Fruit fly (Drosophila melanogaster) whole organism, embryonic: ENCODE measurements around the gene AP-2alpha.

ENCODE experiments used
- Adf1 ChIP-seq: fragments of 200-800 bp; sonication (Bioruptor generic); IDR thresholded peaks from 2 replicates; pipeline ENCODE4 v1.3.6; 2022; ENCODE audit warnings: missing biosample characterization, missing genetic modification characterization
- CG1024 ChIP-seq: fragments of 200-800 bp; sonication (Bioruptor generic); IDR thresholded peaks from 2 replicates; pipeline ENCODE4 v1.3.6; 2022; ENCODE audit warnings: missing biosample characterization, missing genetic modification characterization
- CG11456 ChIP-seq: fragments of 200-800 bp; sonication (Bioruptor generic); IDR thresholded peaks from 3 replicates; pipeline ENCODE4 v1.3.6; 2022; ENCODE audit warnings: missing biosample characterization, missing genetic modification characterization
- CG11504 ChIP-seq: fragments of 200-800 bp; sonication (Bioruptor generic); optimal IDR thresholded peaks from 3 replicates; lab custom pipeline; 2019; ENCODE audit warnings: missing biosample characterization, mild to moderate bottlenecking, missing genetic modification characterization, moderate library complexity
- CG17612 ChIP-seq: fragments of 200-800 bp; sonication (Bioruptor generic); IDR thresholded peaks from 2 replicates; pipeline ENCODE4 v1.3.6; 2022; ENCODE audit warnings: missing biosample characterization, missing genetic modification characterization
- CG18764 ChIP-seq: fragments of 200-800 bp; sonication (Bioruptor generic); optimal IDR thresholded peaks from 3 replicates; lab custom pipeline; 2016; ENCODE audit warnings: missing biosample characterization, missing genetic modification characterization
- CG2202 ChIP-seq: fragments of 200-800 bp; sonication (Bioruptor generic); optimal IDR thresholded peaks from 2 replicates; lab custom pipeline; 2018; ENCODE audit warnings: missing biosample characterization, mild to moderate bottlenecking, missing genetic modification characterization
- CG2712 ChIP-seq: fragments of 200-800 bp; optimal IDR thresholded peaks from 3 replicates; lab custom pipeline; 2019; ENCODE audit warnings: missing biosample characterization, mild to moderate bottlenecking, missing genetic modification characterization, moderate library complexity
- CG3407 ChIP-seq: fragments of 200-800 bp; sonication (Bioruptor generic); optimal IDR thresholded peaks from 2 replicates; lab custom pipeline; 2018; ENCODE audit warnings: missing biosample characterization, mild to moderate bottlenecking, missing genetic modification characterization
- CG42726 ChIP-seq: fragments of 200-800 bp; sonication (Bioruptor generic); IDR thresholded peaks from 2 replicates; pipeline ENCODE4 v1.3.6; 2022; ENCODE audit warnings: missing biosample characterization, missing genetic modification characterization; ENCODE audit not compliant: partially characterized antibody
- CG5180 ChIP-seq: fragments of 200-800 bp; sonication (Bioruptor generic); optimal IDR thresholded peaks from 3 replicates; lab custom pipeline; 2017; ENCODE audit warnings: missing biosample characterization, missing genetic modification characterization, mild to moderate bottlenecking, moderate library complexity, missing genetic modification reagents
- CG6175 ChIP-seq: fragments of 200-800 bp; sonication (Bioruptor generic); IDR thresholded peaks from 3 replicates; pipeline ENCODE4 v1.3.6; 2022; ENCODE audit warnings: missing biosample characterization, missing genetic modification characterization
- CG7786 ChIP-seq: fragments of 200-800 bp; sonication (Bioruptor generic); optimal IDR thresholded peaks from 2 replicates; lab custom pipeline; 2016; ENCODE audit warnings: missing biosample characterization, missing genetic modification characterization
- CG8478 ChIP-seq: fragments of >200 bp; optimal IDR thresholded peaks from 2 replicates; lab custom pipeline; 2018
- CTCF ChIP-seq: fragments of 200-800 bp; sonication (Bioruptor generic); optimal IDR thresholded peaks from 2 replicates; lab custom pipeline; 2017; ENCODE audit warnings: missing biosample characterization, mild to moderate bottlenecking, missing genetic modification characterization, moderate library complexity
- Chrac-16 ChIP-seq: fragments of 200-800 bp; sonication (Bioruptor generic); optimal IDR thresholded peaks from 3 replicates; lab custom pipeline; 2016; ENCODE audit warnings: missing biosample characterization, missing genetic modification characterization
- Dref ChIP-seq: fragments of 200-800 bp; sonication (Bioruptor generic); IDR thresholded peaks from 2 replicates; pipeline ENCODE4 v1.3.6; 2022; ENCODE audit warnings: missing biosample characterization, missing genetic modification characterization
- HLH3B ChIP-seq: fragments of 200-800 bp; sonication (Bioruptor generic); IDR thresholded peaks from 2 replicates; pipeline ENCODE4 v1.3.6; 2022; ENCODE audit warnings: missing biosample characterization, missing genetic modification characterization
- HLH4C ChIP-seq: fragments of 200-800 bp; sonication (Bioruptor generic); IDR thresholded peaks from 3 replicates; pipeline ENCODE4 v1.3.6; 2022; ENCODE audit warnings: missing biosample characterization, missing genetic modification characterization; ENCODE audit not compliant: partially characterized antibody
- Hand ChIP-seq: fragments of 200-800 bp; sonication (Bioruptor generic); optimal IDR thresholded peaks from 2 replicates; lab custom pipeline; 2017; ENCODE audit warnings: mild to moderate bottlenecking, missing biosample characterization, missing genetic modification reagents, missing genetic modification characterization
- Hr3 ChIP-seq: fragments of 200-800 bp; sonication (Bioruptor generic); optimal IDR thresholded peaks from 3 replicates; lab custom pipeline; 2016; ENCODE audit warnings: missing biosample characterization, missing genetic modification characterization
- MTF-1 ChIP-seq: fragments of 200-800 bp; sonication (Bioruptor generic); optimal IDR thresholded peaks from 2 replicates; lab custom pipeline; 2018; ENCODE audit warnings: missing biosample characterization, mild to moderate bottlenecking, missing genetic modification characterization, borderline replicate concordance
- NFAT ChIP-seq: fragments of 200-800 bp; sonication (Bioruptor generic); IDR thresholded peaks from 2 replicates; pipeline ENCODE4 v1.3.6; 2022; ENCODE audit warnings: missing biosample characterization, missing genetic modification characterization
- NfI ChIP-seq: fragments of 200-800 bp; sonication (Bioruptor generic); optimal IDR thresholded peaks from 3 replicates; lab custom pipeline; 2018; ENCODE audit warnings: missing biosample characterization, mild to moderate bottlenecking, missing genetic modification characterization, moderate library complexity
- Pdp1 ChIP-seq, 2 experiments: fragments of 200-800 bp; sonication (Bioruptor generic); optimal IDR thresholded peaks; 3 replicates each; lab custom pipeline; 2016; ENCODE audit warnings: missing biosample characterization in 2 of 2, missing genetic modification characterization in 2 of 2, mild to moderate bottlenecking in 1 of 2, moderate library complexity in 1 of 2
- Side ChIP-seq: fragments of 200-800 bp; sonication (Bioruptor generic); optimal IDR thresholded peaks from 2 replicates; lab custom pipeline; 2016; ENCODE audit warnings: missing biosample characterization, missing genetic modification characterization
- Six4 ChIP-seq: fragments of 200-800 bp; sonication (Bioruptor generic); optimal IDR thresholded peaks from 2 replicates; lab custom pipeline; 2016; ENCODE audit warnings: missing biosample characterization, missing genetic modification characterization
- Sox100B ChIP-seq: fragments of 200-800 bp; sonication (Bioruptor generic); optimal IDR thresholded peaks from 3 replicates; lab custom pipeline; 2018; ENCODE audit warnings: missing biosample characterization, mild to moderate bottlenecking, missing genetic modification characterization
- YL-1 ChIP-seq: fragments of 200-800 bp; sonication (Bioruptor generic); optimal IDR thresholded peaks from 3 replicates; lab custom pipeline; 2017; ENCODE audit warnings: missing biosample characterization, mild to moderate bottlenecking, missing genetic modification characterization
- bigmax ChIP-seq: fragments of 200-800 bp; sonication (Bioruptor generic); optimal IDR thresholded peaks from 2 replicates; lab custom pipeline; 2018; ENCODE audit warnings: missing biosample characterization, mild to moderate bottlenecking, missing genetic modification characterization
- btn ChIP-seq: fragments of 200-800 bp; sonication (Bioruptor generic); optimal IDR thresholded peaks from 2 replicates; lab custom pipeline; 2016; ENCODE audit warnings: missing biosample characterization, missing genetic modification characterization
- dati ChIP-seq: fragments of 200-800 bp; sonication (Bioruptor generic); IDR thresholded peaks from 2 replicates; pipeline ENCODE4 v1.3.6; 2022; ENCODE audit warnings: missing biosample characterization, missing genetic modification characterization
- disco-r ChIP-seq: fragments of 200-800 bp; sonication (Bioruptor generic); optimal IDR thresholded peaks from 2 replicates; lab custom pipeline; 2016; ENCODE audit warnings: missing biosample characterization, missing genetic modification characterization
- dmrt99B ChIP-seq: fragments of 200-800 bp; sonication (Bioruptor generic); optimal IDR thresholded peaks from 2 replicates; lab custom pipeline; 2018; ENCODE audit warnings: missing biosample characterization, mild to moderate bottlenecking, missing genetic modification characterization, moderate library complexity
- emc ChIP-seq: fragments of 200-800 bp; sonication (Bioruptor generic); optimal IDR thresholded peaks from 2 replicates; lab custom pipeline; 2016; ENCODE audit warnings: missing biosample characterization, missing genetic modification characterization
- gsb ChIP-seq: fragments of 200-800 bp; sonication (Bioruptor generic); IDR thresholded peaks from 2 replicates; pipeline ENCODE4 v1.3.6; 2022; ENCODE audit warnings: missing biosample characterization, missing genetic modification characterization
- hth ChIP-seq: fragments of >200 bp; optimal IDR thresholded peaks from 2 replicates; lab custom pipeline; 2017; ENCODE audit warnings: inconsistent platforms
- kah ChIP-seq: fragments of 200-800 bp; sonication (Bioruptor generic); optimal IDR thresholded peaks from 2 replicates; lab custom pipeline; 2018; ENCODE audit warnings: missing biosample characterization, mild to moderate bottlenecking, missing genetic modification characterization
- knrl ChIP-seq: fragments of 200-800 bp; sonication (Bioruptor generic); IDR thresholded peaks from 3 replicates; pipeline ENCODE4 v1.3.6; 2022; ENCODE audit warnings: missing biosample characterization, missing genetic modification characterization; ENCODE audit not compliant: partially characterized antibody
- luna ChIP-seq: fragments of 200-800 bp; sonication (Bioruptor generic); optimal IDR thresholded peaks from 2 replicates; lab custom pipeline; 2016; ENCODE audit warnings: missing biosample characterization, missing genetic modification characterization
- mld ChIP-seq: fragments of 200-800 bp; sonication (Bioruptor generic); IDR thresholded peaks from 3 replicates; pipeline ENCODE4 v1.3.6; 2022; ENCODE audit warnings: missing biosample characterization, missing genetic modification characterization; ENCODE audit not compliant: partially characterized antibody
- nerfin-2 ChIP-seq: fragments of 200-800 bp; sonication (Bioruptor generic); IDR thresholded peaks from 2 replicates; pipeline ENCODE4 v1.3.6; 2022; ENCODE audit warnings: missing biosample characterization, missing genetic modification characterization; ENCODE audit not compliant: partially characterized antibody
- nom ChIP-seq: fragments of 200-800 bp; sonication (Bioruptor generic); optimal IDR thresholded peaks from 2 replicates; lab custom pipeline; 2017; ENCODE audit warnings: missing biosample characterization, missing genetic modification characterization, mild to moderate bottlenecking, moderate library complexity, missing genetic modification reagents
- pros ChIP-seq: fragments of 200-800 bp; sonication (Bioruptor generic); optimal IDR thresholded peaks from 3 replicates; lab custom pipeline; 2019; ENCODE audit warnings: missing biosample characterization, mild to moderate bottlenecking, missing genetic modification characterization, moderate library complexity
- pzg ChIP-seq: fragments of 200-800 bp; sonication (Bioruptor generic); optimal IDR thresholded peaks from 3 replicates; lab custom pipeline; 2018; ENCODE audit warnings: missing biosample characterization, mild to moderate bottlenecking, missing genetic modification characterization, moderate library complexity
- rib ChIP-seq: fragments of 200-800 bp; sonication (Bioruptor generic); IDR thresholded peaks from 2 replicates; pipeline ENCODE4 v1.3.6; 2022; ENCODE audit warnings: missing biosample characterization, missing genetic modification characterization
- schlank ChIP-seq: fragments of 200-800 bp; sonication (Bioruptor generic); optimal IDR thresholded peaks from 2 replicates; lab custom pipeline; 2018; ENCODE audit warnings: missing biosample characterization, mild to moderate bottlenecking, missing genetic modification characterization
- sim ChIP-seq: fragments of 200-800 bp; sonication (Bioruptor generic); IDR thresholded peaks from 2 replicates; pipeline ENCODE4 v1.3.6; 2022; ENCODE audit warnings: missing biosample characterization, missing genetic modification characterization
- tx ChIP-seq: fragments of 200-800 bp; sonication (Bioruptor generic); optimal IDR thresholded peaks from 2 replicates; lab custom pipeline; 2016; ENCODE audit warnings: missing biosample characterization, missing genetic modification characterization
- yki ChIP-seq: fragments of >200 bp; optimal IDR thresholded peaks from 3 replicates; lab custom pipeline; 2018
- zfh2 ChIP-seq: fragments of 200-800 bp; sonication (Bioruptor generic); optimal IDR thresholded peaks from 2 replicates; lab custom pipeline; 2016; ENCODE audit warnings: missing biosample characterization, missing genetic modification characterization

Gene AP-2alpha

DNA sequence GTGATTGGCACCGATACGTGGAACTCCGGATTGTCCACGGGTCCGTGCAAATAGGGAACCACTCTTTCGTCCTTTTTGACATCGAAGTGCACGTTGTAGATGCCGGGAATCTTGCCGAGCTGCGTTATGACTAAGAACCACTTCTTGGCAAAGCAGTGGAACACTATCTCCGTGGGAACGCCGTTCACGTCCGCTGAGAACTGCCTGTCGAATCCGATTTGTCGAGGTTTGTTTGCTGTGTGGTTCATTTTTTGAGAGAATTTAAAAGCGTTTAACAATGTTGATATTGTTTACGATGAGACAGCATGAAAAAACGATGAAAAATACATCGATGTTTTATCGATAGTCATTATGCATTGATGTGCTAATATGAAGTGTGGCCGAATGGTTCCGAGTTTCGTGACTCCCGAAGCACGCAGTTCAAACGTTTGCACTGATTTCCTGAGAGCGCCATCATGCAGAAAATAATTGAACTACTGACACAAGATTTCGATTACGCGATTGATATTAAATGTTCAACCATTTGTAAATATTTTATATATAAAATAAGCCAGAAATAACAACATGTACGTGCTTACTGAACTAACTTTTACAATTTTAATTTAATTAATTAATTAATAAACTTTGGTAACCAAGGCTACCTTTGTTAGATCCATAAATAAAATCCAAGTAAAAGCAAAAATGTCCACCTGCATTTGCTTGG lies 6.7 kb upstream of the AP-2alpha start, which contains the start of the genes CG11885 and CG13692 (continued):
- TF ChIP-seq HLH4C (peak; percentile 97), CG1024 (GFP tag; lab: Robert Waterston, UW) (no peak), CG5180 (GFP tag; lab: Kevin White, UChicago) (no peak), yki (lab: Kevin White, UChicago) (no peak), CG7786 (GFP tag; lab: Kevin White, UChicago) (no peak), CG18764 (GFP tag; lab: Kevin White, UChicago) (peak; percentile 9), HLH3B (GFP tag; lab: Robert Waterston, UW) (no peak; the same call in 1 of the 2 replicates), Side (no peak), dati (GFP tag; lab: Robert Waterston, UW) (no peak), Pdp1 (GFP tag; optimal IDR thresholded peaks at IDR 0.05; lab: Kevin White, UChicago) (peak; percentile 7 to 98), Sox100B (GFP tag; lab: Kevin White, UChicago) (no peak), CG11504 (tag; lab: Kevin White, UChicago) (peak; percentile 55), luna (no peak), Hr3 (no peak), Dref (GFP tag; lab: Robert Waterston, UW) (peak; percentile 96), CTCF (peak; percentile 95), Six4 (no peak), emc (GFP tag; lab: Kevin White, UChicago) (no peak), bigmax (peak; percentile 31), hth (lab: Kevin White, UChicago) (no peak), pros (GFP tag; lab: Kevin White, UChicago) (no peak), Hand (no peak), kah (GFP tag; lab: Kevin White, UChicago) (no peak), CG6175 (GFP tag; lab: Robert Waterston, UW) (no peak), dmrt99B (tag; lab: Kevin White, UChicago) (peak; percentile 11), Adf1 (GFP tag; lab: Robert Waterston, UW) (no peak), btn (no peak), CG17612 (GFP tag; lab: Robert Waterston, UW) (no peak), gsb (no peak), MTF-1 (GFP tag; lab: Kevin White, UChicago) (peak; percentile 24), knrl (GFP tag; lab: Robert Waterston, UW) (peak; percentile 97), CG8478 (lab: Kevin White, UChicago) (no peak), Chrac-16 (GFP tag; lab: Kevin White, UChicago) (peak; percentile 31), CG11456 (GFP tag; lab: Robert Waterston, UW) (peak; percentile 36; the same call in 2 of the 3 replicates), disco-r (GFP tag; lab: Kevin White, UChicago) (no peak), mld (GFP tag; lab: Robert Waterston, UW) (peak; percentile 96), sim (GFP tag; lab: Robert Waterston, UW) (no peak), NFAT (GFP tag; lab: Robert Waterston, UW) (0 out of 2 replicates have a peak, but pooled peaks have one; percentile 21), CG2712 (tag; lab: Kevin White, UChicago) (peak; percentile 68), CG3407 (GFP tag; lab: Kevin White, UChicago) (no peak), rib (GFP tag; lab: Robert Waterston, UW) (peak; percentile 48; the same call in 1 of the 2 replicates), pzg (GFP tag; lab: Kevin White, UChicago) (peak; percentile 98), nerfin-2 (GFP tag; lab: Robert Waterston, UW) (peak; percentile 95), CG42726 (GFP tag; lab: Robert Waterston, UW) (peak; percentile 99), zfh2 (GFP tag; lab: Kevin White, UChicago) (no peak), YL-1 (GFP tag; lab: Kevin White, UChicago) (peak; percentile 82), NfI (GFP tag; lab: Kevin White, UChicago) (peak; percentile 67), nom (GFP tag; lab: Kevin White, UChicago) (peak; percentile 34), schlank (tag; lab: Kevin White, UChicago) (no peak), tx (no peak), CG2202 (tag; lab: Kevin White, UChicago) (no peak)
